Worm (Caenorhabditis elegans) whole organism, L4 larva: Measurements from ENCODE around the gene fbxa-197.

ENCODE experiments used
- ces-1 ChIP-seq: fragments of 150-350 bp; sonication (generic microtip); optimal IDR thresholded peaks from 4 replicates; lab custom pipeline; 2014; ENCODE audit warnings: missing biosample characterization, missing genetic modification reagents, missing genetic modification characterization
- mep-1 ChIP-seq: fragments of 150-350 bp; sonication (generic microtip); optimal IDR thresholded peaks from 3 replicates; lab custom pipeline; 2014; ENCODE audit warnings: missing biosample characterization, missing genetic modification characterization
- spr-3 ChIP-seq: fragments of 200-800 bp; sonication (Bioruptor generic); optimal IDR thresholded peaks from 2 replicates; lab custom pipeline; 2018; ENCODE audit warnings: mild to moderate bottlenecking, missing genetic modification characterization, missing compliant biosample characterization

DNA sequence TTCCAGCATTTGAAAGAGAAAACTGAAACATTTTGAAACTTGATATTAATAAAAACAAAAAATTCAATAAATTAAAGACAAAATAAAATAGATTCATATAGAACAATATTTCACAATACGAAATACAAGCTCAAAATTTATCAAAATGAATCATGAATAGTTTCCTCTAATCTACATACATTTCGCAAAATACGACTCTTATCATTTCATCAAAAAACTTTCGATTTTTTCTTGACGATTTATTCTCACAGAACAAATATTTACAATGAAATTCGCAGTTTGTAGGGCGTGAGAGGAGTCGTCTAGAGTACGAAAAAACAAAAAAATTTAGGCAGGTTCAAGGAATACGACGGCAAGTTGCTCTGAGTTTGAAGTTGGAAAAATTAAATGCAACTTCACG, 22.6 kb downstream of the fbxa-197 start:
- TF ChIP-seq spr-3: no peak
- TF ChIP-seq mep-1 (tag; lab: Kevin White, UChicago): no peak
- TF ChIP-seq ces-1: no peak
